Worm (Caenorhabditis elegans) whole organism, L4 larva: Measurements from ENCODE around the gene C48D5.3.

Source experiments
- F10B5.3 ChIP-seq: sonication (generic microtip); optimal IDR thresholded peaks from 2 replicates; lab custom pipeline; 2016; ENCODE audit warnings: mild to moderate bottlenecking, missing genetic modification characterization, missing compliant biosample characterization
- F26F4.8 ChIP-seq: fragments of 200-800 bp; sonication (Bioruptor generic); conservative IDR thresholded peaks from 2 replicates; pipeline ENCODE4 v1.3.6; 2022; ENCODE audit warnings: missing genetic modification characterization, missing compliant biosample characterization
- F37D6.2 ChIP-seq: sonication (generic microtip); optimal IDR thresholded peaks from 2 replicates; lab custom pipeline; 2016; ENCODE audit warnings: mild to moderate bottlenecking, missing genetic modification characterization, missing compliant biosample characterization
- R02D3.7 ChIP-seq: fragments of 150-350 bp; sonication (generic microtip); optimal IDR thresholded peaks from 3 replicates; lab custom pipeline; 2014; ENCODE audit warnings: missing biosample characterization, missing genetic modification characterization
- Y105C5A.15 ChIP-seq: fragments of 200-800 bp; sonication (Bioruptor generic); IDR thresholded peaks from 2 replicates; pipeline ENCODE4 v1.3.6; 2022; ENCODE audit warnings: missing genetic modification characterization, missing compliant biosample characterization
- Y48G9A.11 ChIP-seq: fragments of 200-800 bp; sonication (Bioruptor generic); IDR thresholded peaks from 2 replicates; pipeline ENCODE4 v1.3.6; 2022; ENCODE audit warnings: missing genetic modification reagents, missing genetic modification characterization, missing compliant biosample characterization
- aha-1 ChIP-seq: fragments of 150-350 bp; peaks from one replicate; lab custom pipeline; 2014; ENCODE audit warnings: missing biosample characterization, missing genetic modification characterization
- ceh-20 ChIP-seq: fragments of 200-800 bp; sonication (Bioruptor generic); IDR thresholded peaks from 2 replicates; pipeline ENCODE4 v1.3.6; 2022; ENCODE audit warnings: missing genetic modification reagents, missing genetic modification characterization, missing compliant biosample characterization
- ceh-28 ChIP-seq: fragments of 150-350 bp; optimal IDR thresholded peaks from 2 replicates; lab custom pipeline; 2014; ENCODE audit warnings: missing biosample characterization, missing genetic modification reagents, missing genetic modification characterization
- ceh-82 ChIP-seq: sonication (generic microtip); optimal IDR thresholded peaks from 2 replicates; lab custom pipeline; 2017; ENCODE audit warnings: missing biosample characterization, missing genetic modification characterization
- ctbp-1 ChIP-seq: fragments of 200-800 bp; sonication (Bioruptor generic); IDR thresholded peaks from 2 replicates; pipeline ENCODE4 v1.3.6; 2022; ENCODE audit warnings: missing genetic modification reagents, missing genetic modification characterization, missing compliant biosample characterization
- dmd-6 ChIP-seq: fragments of 200-800 bp; sonication (Bioruptor generic); IDR thresholded peaks from 2 replicates; pipeline ENCODE4 v1.3.6; 2022; ENCODE audit warnings: missing genetic modification reagents, missing genetic modification characterization, missing compliant biosample characterization
- dmd-8 ChIP-seq: fragments of 200-800 bp; sonication (Bioruptor generic); IDR thresholded peaks from 2 replicates; pipeline ENCODE4 v1.3.6; 2022; ENCODE audit warnings: missing genetic modification characterization, missing compliant biosample characterization
- dve-1 ChIP-seq: sonication (generic microtip); optimal IDR thresholded peaks from 2 replicates; lab custom pipeline; 2017; ENCODE audit warnings: antibody characterized with exemption, mild to moderate bottlenecking, missing genetic modification characterization, missing compliant biosample characterization; ENCODE audit not compliant: insufficient read depth
- fkh-10 ChIP-seq: fragments of 150-350 bp; optimal IDR thresholded peaks from 2 replicates; lab custom pipeline; 2014; ENCODE audit warnings: missing biosample characterization, missing genetic modification reagents, missing genetic modification characterization
- fos-1 ChIP-seq: fragments of 150-350 bp; optimal IDR thresholded peaks from 2 replicates; lab custom pipeline; 2014; ENCODE audit warnings: missing biosample characterization, missing genetic modification characterization
- hlh-11 ChIP-seq: fragments of 200-800 bp; sonication (Bioruptor generic); optimal IDR thresholded peaks from 2 replicates; lab custom pipeline; 2018; ENCODE audit warnings: mild to moderate bottlenecking, missing genetic modification characterization, missing compliant biosample characterization
- jun-1 ChIP-seq: fragments of 150-350 bp; optimal IDR thresholded peaks from 2 replicates; lab custom pipeline; 2014; ENCODE audit warnings: missing biosample characterization, missing genetic modification reagents, missing genetic modification characterization
- lin-13 ChIP-seq: fragments of 150-350 bp; optimal IDR thresholded peaks from 2 replicates; lab custom pipeline; 2014; ENCODE audit warnings: missing biosample characterization, missing genetic modification reagents, missing genetic modification characterization
- lin-29 ChIP-seq: fragments of 200-800 bp; sonication (Bioruptor generic); IDR thresholded peaks from 2 replicates; pipeline ENCODE4 v1.3.6; 2022; ENCODE audit warnings: missing genetic modification reagents, missing genetic modification characterization, missing compliant biosample characterization
- lin-38 ChIP-seq: fragments of 200-800 bp; sonication (Bioruptor generic); IDR thresholded peaks from 2 replicates; pipeline ENCODE4 v1.3.6; 2022; ENCODE audit warnings: missing genetic modification reagents, missing genetic modification characterization, missing compliant biosample characterization
- lin-39 ChIP-seq: fragments of 150-350 bp; optimal IDR thresholded peaks from 2 replicates; lab custom pipeline; 2014; ENCODE audit warnings: missing biosample characterization, missing genetic modification reagents, missing genetic modification characterization
- madf-5 ChIP-seq, 2 experiments: fragments of 200-800 bp; sonication (Bioruptor generic); IDR thresholded peaks; 2 replicates each; pipeline ENCODE4 v1.3.6; 2022; ENCODE audit warnings: missing compliant biosample characterization in 2 of 2, missing genetic modification characterization in 2 of 2
- mep-1 ChIP-seq: fragments of 150-350 bp; sonication (generic microtip); optimal IDR thresholded peaks from 3 replicates; lab custom pipeline; 2014; ENCODE audit warnings: missing biosample characterization, missing genetic modification characterization
- nhr-10 ChIP-seq: fragments of 150-350 bp; optimal IDR thresholded peaks from 2 replicates; lab custom pipeline; 2014; ENCODE audit warnings: missing biosample characterization, missing genetic modification characterization
- nhr-28 ChIP-seq: fragments of 150-350 bp; optimal IDR thresholded peaks from 2 replicates; lab custom pipeline; 2014; ENCODE audit warnings: missing biosample characterization, missing genetic modification characterization
- nhr-48 ChIP-seq: sonication (generic microtip); optimal IDR thresholded peaks from 2 replicates; lab custom pipeline; 2016; ENCODE audit warnings: mild to moderate bottlenecking, missing genetic modification characterization, missing compliant biosample characterization
- nhr-6 ChIP-seq: fragments of 150-350 bp; optimal IDR thresholded peaks from 2 replicates; lab custom pipeline; 2014; ENCODE audit warnings: missing biosample characterization, missing genetic modification characterization
- nhr-76 ChIP-seq: fragments of 150-350 bp; optimal IDR thresholded peaks from 2 replicates; lab custom pipeline; 2014; ENCODE audit warnings: missing biosample characterization, missing genetic modification characterization
- pha-4 ChIP-seq, 2 experiments: fragments of 150-350 bp in 1 of 2; fragments of 200-800 bp in 1 of 2; sonication (Bioruptor generic) in 1 of 2; IDR thresholded peaks in 1 of 2; optimal IDR thresholded peaks in 1 of 2; 2 replicates each; pipeline versions ENCODE4 v1.3.6 to Lab custom; 2014 to 2022; ENCODE audit warnings: missing genetic modification characterization in 2 of 2, missing genetic modification reagents in 2 of 2, missing biosample characterization in 1 of 2, missing compliant biosample characterization in 1 of 2
- pqm-1 ChIP-seq: sonication (generic microtip); optimal IDR thresholded peaks from 2 replicates; lab custom pipeline; 2017; ENCODE audit warnings: missing biosample characterization, missing genetic modification characterization
- rbr-2 ChIP-seq: sonication (generic microtip); optimal IDR thresholded peaks from 2 replicates; lab custom pipeline; 2016; ENCODE audit warnings: missing genotype, missing genetic modification characterization, missing compliant biosample characterization
- skn-1 ChIP-seq: fragments of 150-350 bp; optimal IDR thresholded peaks from 2 replicates; lab custom pipeline; 2014; ENCODE audit warnings: missing biosample characterization, missing genetic modification characterization
- spr-3 ChIP-seq: fragments of 200-800 bp; sonication (Bioruptor generic); optimal IDR thresholded peaks from 2 replicates; lab custom pipeline; 2018; ENCODE audit warnings: mild to moderate bottlenecking, missing genetic modification characterization, missing compliant biosample characterization
- unc-39 ChIP-seq: sonication (generic microtip); optimal IDR thresholded peaks from 2 replicates; lab custom pipeline; 2017; ENCODE audit warnings: missing biosample characterization, missing genetic modification characterization
- unc-62 ChIP-seq, 3 experiments: fragments of 150-350 bp in 1 of 3; sonication (generic microtip); optimal IDR thresholded peaks in 2 of 3; peaks in 1 of 3; 1 replicate in 1 of 3; 2 replicates in 2 of 3; lab custom pipeline; 2014 to 2017; ENCODE audit warnings: missing biosample characterization in 3 of 3, missing genetic modification characterization in 3 of 3, missing genetic modification reagents in 3 of 3, missing genotype in 1 of 3
- zag-1 ChIP-seq: fragments of 150-350 bp; optimal IDR thresholded peaks from 2 replicates; lab custom pipeline; 2014; ENCODE audit warnings: missing biosample characterization, missing genetic modification characterization
- zfp-2 ChIP-seq: sonication (generic microtip); optimal IDR thresholded peaks from 2 replicates; lab custom pipeline; 2016; ENCODE audit warnings: mild to moderate bottlenecking, missing genetic modification characterization, missing compliant biosample characterization
- zip-2 ChIP-seq: fragments of 150-350 bp; optimal IDR thresholded peaks from 2 replicates; lab custom pipeline; 2014; ENCODE audit warnings: missing biosample characterization, missing genetic modification characterization

Gene C48D5.3

DNA sequence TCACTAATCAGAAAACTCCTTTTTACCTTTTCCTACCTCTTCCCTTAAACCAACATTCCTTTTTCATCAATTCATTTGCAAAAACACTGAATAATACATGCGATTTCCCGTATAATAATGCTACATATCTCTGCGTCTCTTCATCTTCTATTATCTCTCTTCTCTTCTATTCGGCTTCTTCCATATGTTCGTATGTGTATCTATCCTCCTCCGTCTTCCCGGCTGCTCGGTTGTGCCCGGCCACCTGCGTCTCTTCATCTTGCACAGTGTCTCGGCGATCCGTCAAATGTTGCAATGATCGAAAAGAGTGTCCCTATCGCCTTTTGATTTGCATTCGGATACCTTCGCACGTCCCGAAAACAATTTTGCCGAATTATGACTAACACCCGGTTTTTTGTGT, 1.8 kb upstream of the C48D5.3 start:
- TF ChIP-seq F26F4.8 (GFP tag; lab: Robert Waterston, UW): no peak
- TF ChIP-seq hlh-11 (tag; lab: Kevin White, UChicago): peak; percentile 20
- no peak for TF ChIP-seq zag-1 (tag; lab: Kevin White, UChicago)
- TF ChIP-seq zip-2 (tag; lab: Kevin White, UChicago): no peak
- peak; percentile 32 for TF ChIP-seq aha-1 (tag; lab: Kevin White, UChicago)
- TF ChIP-seq lin-38 (GFP tag; lab: Robert Waterston, UW): no peak
- TF ChIP-seq ceh-82 (tag; lab: Kevin White, UChicago): no peak
- no peak for TF ChIP-seq dve-1
- TF ChIP-seq lin-29: no peak
- no peak for TF ChIP-seq lin-39 (tag; lab: Kevin White, UChicago)
- TF ChIP-seq mep-1 (tag; lab: Kevin White, UChicago): no peak
- no peak for TF ChIP-seq nhr-76 (tag; lab: Kevin White, UChicago)
- no peak for TF ChIP-seq unc-39 (tag; lab: Kevin White, UChicago)
- TF ChIP-seq ceh-28 (tag; lab: Kevin White, UChicago): no peak
- no peak for TF ChIP-seq nhr-10 (tag; lab: Kevin White, UChicago)
- TF ChIP-seq, all 104 proteins: peak for 2

DNA sequence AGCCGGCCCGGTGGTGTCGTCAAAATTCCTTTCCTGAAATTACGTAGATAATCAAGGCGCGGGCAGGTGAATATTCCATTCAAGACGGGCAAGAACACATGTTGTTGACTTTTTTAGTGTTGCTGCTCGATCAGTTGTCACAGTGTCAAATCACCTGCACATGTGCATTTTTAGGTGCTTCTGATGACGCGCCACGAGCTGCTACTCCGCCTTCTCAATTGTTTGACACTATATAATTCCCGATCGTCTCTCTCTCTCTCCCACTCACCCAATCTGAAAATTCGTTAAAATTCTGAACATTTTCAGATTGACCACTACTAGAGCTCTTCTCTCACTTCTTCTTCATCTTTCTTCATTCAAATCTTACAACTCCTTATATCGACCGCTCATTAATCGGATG, 8.3 kb downstream of the C48D5.3 start, which contains the start of gene nhr-6:
Gene nhr-6, plus strand, starts transcription at position 301 of the 400 bp plus-strand sequence.
- no peak for TF ChIP-seq pha-4 (GFP tag; IDR thresholded peaks at IDR 0.05; lab: Robert Waterston, UW)
- TF ChIP-seq pha-4 (tag; optimal IDR thresholded peaks at IDR 0.05; lab: Kevin White, UChicago): no peak
- no peak for TF ChIP-seq nhr-76 (tag; lab: Kevin White, UChicago)
- no peak for TF ChIP-seq zag-1 (tag; lab: Kevin White, UChicago)
- no peak for TF ChIP-seq zip-2 (tag; lab: Kevin White, UChicago)
- no peak for TF ChIP-seq nhr-6 (tag; lab: Kevin White, UChicago)
- no peak for TF ChIP-seq fos-1 (tag; lab: Kevin White, UChicago)
- TF ChIP-seq ctbp-1 (GFP tag; lab: Robert Waterston, UW): no peak
- no peak for TF ChIP-seq ceh-20 (GFP tag; lab: Robert Waterston, UW)
- no peak for TF ChIP-seq R02D3.7
- TF ChIP-seq F37D6.2: no peak
- TF ChIP-seq Y48G9A.11 (GFP tag; lab: Robert Waterston, UW): no peak
- no peak for TF ChIP-seq fkh-10 (GFP tag; lab: Kevin White, UChicago)

- TF ChIP-seq dmd-6 (peak; percentile 77; the same call in 1 of the 2 replicates), madf-5 (GFP tag; IDR thresholded peaks at IDR 0.05; lab: Robert Waterston, UW) (no peak), nhr-6 (tag; lab: Kevin White, UChicago) (peak; percentile 22), unc-62 (GFP tag; optimal IDR thresholded peaks at IDR 0.05 in 1 of 2; lab: Kevin White, UChicago) (peak in 1 of 2 experiments; percentile 55), unc-62 (tag; optimal IDR thresholded peaks at IDR 0.05; lab: Kevin White, UChicago) (no peak), Y105C5A.15 (no peak), pqm-1 (tag; lab: Kevin White, UChicago) (peak; percentile 39), hlh-11 (tag; lab: Kevin White, UChicago) (peak; percentile 60), spr-3 (GFP tag; lab: Kevin White, UChicago) (no peak), nhr-48 (tag; lab: Kevin White, UChicago) (peak; percentile 1), zfp-2 (no peak), rbr-2 (tag; lab: Kevin White, UChicago) (no peak), nhr-28 (tag; lab: Kevin White, UChicago) (peak; percentile 26), dmd-8 (GFP tag; lab: Robert Waterston, UW) (no peak)
- TF ChIP-seq, all 104 proteins: peak for 7
Measured at ce11 chrIII:3571371-3571902, 10.1 kb downstream of the C48D5.3 start.

ce11 chrIII:3569763-3570162, 11.8 kb downstream of the C48D5.3 start:
- TF ChIP-seq nhr-48 (tag; lab: Kevin White, UChicago) (no peak), aha-1 (tag; lab: Kevin White, UChicago) (peak; percentile 92), lin-38 (GFP tag; lab: Robert Waterston, UW) (no peak), lin-13 (no peak), F10B5.3 (tag; lab: Kevin White, UChicago) (no peak), jun-1 (tag; lab: Kevin White, UChicago) (no peak), skn-1 (no peak), ctbp-1 (GFP tag; lab: Robert Waterston, UW) (no peak)
